Fruit fly (Drosophila melanogaster) whole organism, adult: Measurements from ENCODE around the gene CG44001.

ENCODE experiments used
- CG1620 ChIP-seq: fragments of 200-800 bp; sonication (Bioruptor generic); optimal IDR thresholded peaks from 2 replicates; lab custom pipeline; 2016; ENCODE audit warnings: missing biosample characterization, missing genetic modification characterization
- CG7101 ChIP-seq: fragments of 200-800 bp; sonication (Bioruptor generic); optimal IDR thresholded peaks from 2 replicates; lab custom pipeline; 2018; ENCODE audit warnings: missing biosample characterization, mild to moderate bottlenecking, missing genetic modification characterization, moderate library complexity
- Clk ChIP-seq: fragments of 200-800 bp; sonication (Bioruptor generic); optimal IDR thresholded peaks from 2 replicates; lab custom pipeline; 2017; ENCODE audit warnings: missing biosample characterization, missing genetic modification characterization
- Crg-1 ChIP-seq: fragments of 200-800 bp; sonication (Bioruptor generic); optimal IDR thresholded peaks from 2 replicates; lab custom pipeline; 2016; ENCODE audit warnings: missing biosample characterization, missing genetic modification characterization
- Hr96 ChIP-seq: fragments of 200-800 bp; sonication (Bioruptor generic); optimal IDR thresholded peaks from 2 replicates; lab custom pipeline; 2016; ENCODE audit warnings: missing biosample characterization, missing genetic modification characterization
- ovo ChIP-seq: fragments of 200-800 bp; sonication (Bioruptor generic); optimal IDR thresholded peaks from 2 replicates; lab custom pipeline; 2016; ENCODE audit warnings: missing biosample characterization, missing genetic modification characterization
- pad ChIP-seq: fragments of 200-800 bp; sonication (Bioruptor generic); optimal IDR thresholded peaks from 3 replicates; lab custom pipeline; 2017; ENCODE audit warnings: missing biosample characterization, missing genetic modification characterization, mild to moderate bottlenecking, moderate library complexity, missing genetic modification reagents

- TF ChIP-seq Hr96 (GFP tag; lab: Kevin White, UChicago) (no peak), pad (GFP tag; lab: Kevin White, UChicago) (no peak), CG7101 (tag; lab: Kevin White, UChicago) (no peak), ovo (no peak), Clk (no peak), CG1620 (no peak), Crg-1 (GFP tag; lab: Kevin White, UChicago) (no peak)
Measured at dm6 chr2L:5005464-5005764, 37.7 kb upstream of the CG44001 start.
